Worm (Caenorhabditis elegans): ENCODE measurements around the gene noca-2.
A peak's percentile ranks its signal among the peaks of the same experiment; 100 is the strongest.

noca-2 gene

ce11 chrX:11716463-11716960, 49.6 kb downstream of the noca-2 start, which contains the start of gene C44C10.9:
Gene C44C10.9, minus strand, starts transcription at chrX:11716513.
- TF ChIP-seq blmp-1 (tag; optimal IDR thresholded peaks at IDR 0.05; ENCODE audit: insufficient read depth): peak; percentile 28
- peak; percentile 42 for TF ChIP-seq nhr-25 (tag; optimal IDR thresholded peaks at IDR 0.05)
- no peak for TF ChIP-seq C34F6.9 (tag; optimal IDR thresholded peaks at IDR 0.05)

ce11 chrX:11718751-11719150, 51.8 kb downstream of the noca-2 start:
- TF ChIP-seq sma-3 (GFP tag; optimal IDR thresholded peaks at IDR 0.05): no peak
- no peak for TF ChIP-seq dmd-4 (tag; optimal IDR thresholded peaks at IDR 0.05)
- TF ChIP-seq nhr-25 (tag; optimal IDR thresholded peaks at IDR 0.05): no peak
- no peak for TF ChIP-seq skn-1 (tag; optimal IDR thresholded peaks at IDR 0.05)
- no peak for TF ChIP-seq nhr-237 (tag; optimal IDR thresholded peaks at IDR 0.05)
- TF ChIP-seq ztf-4 (tag; optimal IDR thresholded peaks at IDR 0.05): no peak
- TF ChIP-seq unc-39 (tag; optimal IDR thresholded peaks at IDR 0.05): no peak
- no peak for TF ChIP-seq fos-1 (tag; optimal IDR thresholded peaks at IDR 0.05)
- TF ChIP-seq nhr-21 (tag; optimal IDR thresholded peaks at IDR 0.05): no peak
- peak; percentile 53 for TF ChIP-seq F13H6.1 (tag; optimal IDR thresholded peaks at IDR 0.05)
- TF ChIP-seq sma-9 (GFP tag; optimal IDR thresholded peaks at IDR 0.05): no peak
- no peak for TF ChIP-seq sma-9 (tag; optimal IDR thresholded peaks at IDR 0.05)
- no peak for TF ChIP-seq R02D3.7 (tag; optimal IDR thresholded peaks at IDR 0.05)
- TF ChIP-seq mab-5 (tag; optimal IDR thresholded peaks at IDR 0.05): no peak
- TF ChIP-seq ama-1 (optimal IDR thresholded peaks at IDR 0.05): no peak
- TF ChIP-seq nhr-129 (tag; optimal IDR thresholded peaks at IDR 0.05): peak; percentile 3
- no peak for TF ChIP-seq zag-1 (tag; optimal IDR thresholded peaks at IDR 0.05)
- TF ChIP-seq mbf-1 (tag; optimal IDR thresholded peaks at IDR 0.05): no peak

DNA sequence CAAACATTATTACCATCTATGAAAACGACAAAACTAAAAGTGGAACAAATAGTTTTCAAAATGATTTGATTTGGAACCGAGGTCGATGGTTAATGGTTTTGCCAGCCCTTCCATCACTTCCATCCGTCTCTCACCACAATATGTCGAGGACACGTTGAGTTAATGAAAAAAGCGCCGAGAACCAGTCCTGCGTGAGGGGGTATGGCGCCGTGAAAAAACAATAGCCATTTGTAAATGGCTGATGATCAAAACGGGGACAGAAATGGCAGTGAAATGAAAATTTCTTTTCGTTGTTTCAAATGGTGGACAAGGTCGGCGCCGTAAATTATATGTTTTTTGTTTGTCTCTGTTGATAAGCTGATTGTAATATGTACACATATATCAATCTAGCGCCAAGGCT, 53.1 kb downstream of the noca-2 start:
- TF ChIP-seq F13H6.1 (tag; optimal IDR thresholded peaks at IDR 0.05) (peak; percentile 4), unc-62 (GFP tag; optimal IDR thresholded peaks at IDR 0.05) (no peak), nhr-25 (tag; optimal IDR thresholded peaks at IDR 0.05) (peak; percentile 43)

Data from whole organism, L2 larva.